Worm (Caenorhabditis elegans) whole organism, young adult: ENCODE results near the gene hrpu-1.

Experiments
- C06A6.2 ChIP-seq: fragments of 200-800 bp; sonication (Bioruptor generic); conservative IDR thresholded peaks from 2 replicates; pipeline ENCODE4 v1.3.6; 2022; ENCODE audit warnings: missing genetic modification characterization, missing compliant biosample characterization
- cebp-2 ChIP-seq: fragments of 200-800 bp; sonication (Bioruptor generic); IDR thresholded peaks from 2 replicates; pipeline ENCODE4 v1.3.6; 2022; ENCODE audit warnings: missing genetic modification characterization, missing compliant biosample characterization
- ceh-79 ChIP-seq: sonication (generic microtip); optimal IDR thresholded peaks from 2 replicates; lab custom pipeline; 2017; ENCODE audit warnings: mild to moderate bottlenecking, missing genetic modification characterization, missing compliant biosample characterization
- dpl-1 ChIP-seq: fragments of 150-350 bp; optimal IDR thresholded peaks from 2 replicates; lab custom pipeline; 2014; ENCODE audit warnings: missing biosample characterization, missing genetic modification reagents, missing genetic modification characterization
- lin-40 ChIP-seq: sonication (generic microtip); optimal IDR thresholded peaks from 2 replicates; lab custom pipeline; 2016; ENCODE audit warnings: missing genetic modification characterization, mild to moderate bottlenecking, missing compliant biosample characterization, missing genotype, missing genetic modification reagents
- lir-1 ChIP-seq: fragments of 200-800 bp; sonication (Bioruptor generic); conservative IDR thresholded peaks from 2 replicates; pipeline ENCODE4 v1.3.6; 2022; ENCODE audit warnings: missing genetic modification reagents, missing genetic modification characterization, missing compliant biosample characterization
- snpc-4 ChIP-seq, 5 experiments: fragments of 150-350 bp in 1 of 5; sonication (generic microtip) in 4 of 5; optimal IDR thresholded peaks; 2 replicates each; lab custom pipeline; 2014 to 2018; ENCODE audit warnings: missing genetic modification characterization in 5 of 5, missing biosample characterization in 3 of 5, antibody characterized with exemption in 2 of 5, mild to moderate bottlenecking in 2 of 5, missing compliant biosample characterization in 2 of 5, missing genotype in 2 of 5, moderate library complexity in 2 of 5, missing genetic modification reagents in 1 of 5
- tbx-9 ChIP-seq: sonication (generic microtip); optimal IDR thresholded peaks from 2 replicates; lab custom pipeline; 2016; ENCODE audit warnings: borderline replicate concordance, missing genetic modification characterization, inconsistent platforms, missing compliant biosample characterization
- unc-62 ChIP-seq: fragments of 150-350 bp; optimal IDR thresholded peaks from 2 replicates; lab custom pipeline; 2014; ENCODE audit warnings: missing biosample characterization, missing genetic modification reagents, missing genetic modification characterization
- ztf-22 ChIP-seq: fragments of 200-800 bp; sonication (Bioruptor generic); optimal IDR thresholded peaks from 2 replicates; lab custom pipeline; 2018; ENCODE audit warnings: mild to moderate bottlenecking, missing genetic modification characterization, moderate library complexity, missing compliant biosample characterization

DNA sequence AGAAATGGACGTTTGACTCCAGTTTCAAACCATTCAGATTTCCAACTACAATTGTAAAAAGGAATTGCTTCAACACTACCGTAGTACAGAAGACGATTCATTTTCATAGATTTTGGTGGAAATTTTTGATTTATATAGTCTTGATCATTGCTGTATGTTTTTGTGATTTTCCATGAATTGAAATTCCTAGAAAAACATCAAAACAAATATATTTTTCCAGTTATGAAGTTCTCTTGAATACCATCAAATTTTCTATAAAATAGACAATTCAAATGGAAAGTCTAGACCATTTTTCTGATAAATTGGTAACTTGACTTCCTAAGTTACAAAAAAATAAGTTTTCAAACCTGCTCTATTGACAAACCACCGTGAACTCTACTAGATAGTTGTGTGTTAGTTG lies 29.4 kb downstream of the hrpu-1 start, which contains the start of gene srt-48:
- TF ChIP-seq tbx-9 (tag; lab: Kevin White, UChicago) = no peak
- TF ChIP-seq ceh-79 (tag; lab: Kevin White, UChicago) = no peak
- no peak for TF ChIP-seq cebp-2
- TF ChIP-seq unc-62 (GFP tag; lab: Kevin White, UChicago) = no peak
- no peak for TF ChIP-seq ztf-22 (GFP tag; lab: Kevin White, UChicago)
- TF ChIP-seq dpl-1 (GFP tag; lab: Kevin White, UChicago) = no peak
- no peak for TF ChIP-seq lin-40 (tag; lab: Kevin White, UChicago)
- no peak for TF ChIP-seq C06A6.2
- no peak for TF ChIP-seq snpc-4 (GFP tag; optimal IDR thresholded peaks at IDR 0.05; lab: Kevin White, UChicago)
- no peak for TF ChIP-seq snpc-4 (tag; optimal IDR thresholded peaks at IDR 0.05; lab: Kevin White, UChicago)
- TF ChIP-seq lir-1 (GFP tag; lab: Robert Waterston, UW) = no peak
